Worm (Caenorhabditis elegans) whole organism, midembryonic: ENCODE data around the gene fbxa-2.

Source experiments
- T22C8.4 ChIP-seq: fragments of 200-800 bp; sonication (Bioruptor generic); IDR thresholded peaks from 2 replicates; pipeline ENCODE4 v1.3.6; 2022; ENCODE audit warnings: missing genetic modification characterization, missing compliant biosample characterization
- cog-1 ChIP-seq: sonication (generic microtip); optimal IDR thresholded peaks from 2 replicates; lab custom pipeline; 2016; ENCODE audit warnings: missing genetic modification characterization, missing compliant biosample characterization
- flt-1 ChIP-seq: fragments of 200-800 bp; sonication (Bioruptor generic); IDR thresholded peaks from 2 replicates; pipeline ENCODE4 v1.3.6; 2022; ENCODE audit warnings: missing genetic modification characterization, missing compliant biosample characterization
- klf-2 ChIP-seq: fragments of 200-800 bp; sonication (Bioruptor generic); conservative IDR thresholded peaks from 2 replicates; pipeline ENCODE4 v1.3.6; 2022; ENCODE audit warnings: missing genetic modification reagents, missing genetic modification characterization, missing compliant biosample characterization
- med-1 ChIP-seq: sonication (generic microtip); optimal IDR thresholded peaks from 2 replicates; lab custom pipeline; 2017; ENCODE audit warnings: missing genetic modification characterization, mild to moderate bottlenecking, missing compliant biosample characterization, antibody characterized with exemption, missing genetic modification reagents; ENCODE audit not compliant: insufficient read depth
- ref-1 ChIP-seq: fragments of 200-800 bp; sonication (Bioruptor generic); conservative IDR thresholded peaks from 2 replicates; pipeline ENCODE4 v1.3.6; 2022; ENCODE audit warnings: missing genetic modification reagents, missing genetic modification characterization, missing compliant biosample characterization
- tab-1 ChIP-seq: fragments of 200-800 bp; sonication (Bioruptor generic); IDR thresholded peaks from 2 replicates; pipeline ENCODE4 v1.3.6; 2022; ENCODE audit warnings: missing genetic modification characterization, missing compliant biosample characterization
- ztf-23 ChIP-seq: fragments of 200-800 bp; sonication (Bioruptor generic); IDR thresholded peaks from 2 replicates; pipeline ENCODE4 v1.3.6; 2022; ENCODE audit warnings: missing genetic modification reagents, missing genetic modification characterization, missing compliant biosample characterization
- ztf-29 ChIP-seq: fragments of 200-800 bp; sonication (Bioruptor generic); IDR thresholded peaks from 2 replicates; pipeline ENCODE4 v1.3.6; 2022; ENCODE audit warnings: missing genetic modification reagents, missing genetic modification characterization, missing compliant biosample characterization

fbxa-2 gene

ce11 chrV:16235647-16236046, 33.8 kb downstream of the fbxa-2 start, which contains the start of gene srh-98:
srh-98 (minus strand) TSS chrV:16235747.
- no peak for TF ChIP-seq ztf-23 (GFP tag; lab: Robert Waterston, UW)
- TF ChIP-seq tab-1 = no peak
- TF ChIP-seq cog-1 (tag; lab: Kevin White, UChicago) = no peak
- TF ChIP-seq med-1 (GFP tag; lab: Kevin White, UChicago) = no peak
- TF ChIP-seq ref-1 = no peak
- no peak for TF ChIP-seq ztf-29
- no peak for TF ChIP-seq klf-2 (GFP tag; lab: Robert Waterston, UW)

ce11 chrV:16235135-16235534, 34.3 kb downstream of the fbxa-2 start, which contains the start of gene F21H7.3:
F21H7.3 (minus strand) TSS chrV:16235235.
- TF ChIP-seq flt-1 (GFP tag; lab: Robert Waterston, UW) = no peak
- TF ChIP-seq cog-1 (tag; lab: Kevin White, UChicago) = no peak
- no peak for TF ChIP-seq ztf-23 (GFP tag; lab: Robert Waterston, UW)
- TF ChIP-seq med-1 (GFP tag; lab: Kevin White, UChicago) = no peak
- TF ChIP-seq ref-1 = no peak
- no peak for TF ChIP-seq tab-1
- no peak for TF ChIP-seq klf-2 (GFP tag; lab: Robert Waterston, UW)
- no peak for TF ChIP-seq ztf-29
- TF ChIP-seq T22C8.4 (GFP tag; lab: Robert Waterston, UW) = no peak

- no peak for TF ChIP-seq ztf-29
- TF ChIP-seq med-1 (GFP tag; lab: Kevin White, UChicago) = no peak
- TF ChIP-seq ref-1 = no peak
- TF ChIP-seq cog-1 (tag; lab: Kevin White, UChicago) = no peak
- no peak for TF ChIP-seq ztf-23 (GFP tag; lab: Robert Waterston, UW)
- no peak for TF ChIP-seq T22C8.4 (GFP tag; lab: Robert Waterston, UW)
- no peak for TF ChIP-seq flt-1 (GFP tag; lab: Robert Waterston, UW)
- TF ChIP-seq klf-2 (GFP tag; lab: Robert Waterston, UW) = no peak
- TF ChIP-seq tab-1 = no peak
Observed at ce11 chrV:16233624-16234023, 35.8 kb downstream of the fbxa-2 start, which contains the start of gene clec-233. clec-233 (plus strand) TSS chrV:16233924.

DNA sequence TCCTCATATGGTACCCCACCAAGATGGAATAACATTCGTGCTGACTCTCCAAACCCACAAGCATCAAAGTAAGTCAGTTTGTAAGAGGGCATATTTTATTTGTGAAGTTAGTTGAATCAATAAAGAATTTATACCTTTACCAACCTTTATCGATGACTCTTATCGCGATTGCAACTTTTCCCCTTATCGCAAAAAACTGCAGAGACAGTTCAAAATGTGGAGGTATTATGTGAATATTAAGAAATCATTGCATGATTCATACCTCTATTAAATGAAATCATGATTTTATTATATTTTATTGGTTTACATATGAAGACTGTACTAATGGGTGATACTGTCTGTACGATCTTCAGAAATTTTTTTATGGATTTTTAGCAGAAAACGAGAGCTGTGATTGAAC, 37.3 kb downstream of the fbxa-2 start, which contains the start of gene gst-22:
Gene gst-22 (minus strand): TSS at position 103 of the 400 bp plus-strand sequence.
- no peak for TF ChIP-seq flt-1 (GFP tag; lab: Robert Waterston, UW)
- no peak for TF ChIP-seq tab-1
- TF ChIP-seq ztf-23 (GFP tag; lab: Robert Waterston, UW) = no peak
- TF ChIP-seq ztf-29 = no peak
- no peak for TF ChIP-seq klf-2 (GFP tag; lab: Robert Waterston, UW)
- TF ChIP-seq med-1 (GFP tag; lab: Kevin White, UChicago) = no peak
- TF ChIP-seq ref-1 = no peak
- TF ChIP-seq cog-1 (tag; lab: Kevin White, UChicago) = no peak
- TF ChIP-seq T22C8.4 (GFP tag; lab: Robert Waterston, UW) = no peak

- TF ChIP-seq med-1 (GFP tag; lab: Kevin White, UChicago) (no peak), tab-1 (no peak), klf-2 (GFP tag; lab: Robert Waterston, UW) (no peak), cog-1 (tag; lab: Kevin White, UChicago) (no peak), ztf-23 (GFP tag; lab: Robert Waterston, UW) (no peak), ztf-29 (no peak), T22C8.4 (GFP tag; lab: Robert Waterston, UW) (no peak), flt-1 (GFP tag; lab: Robert Waterston, UW) (no peak), ref-1 (no peak)
Observed at ce11 chrV:16229896-16230295, 39.6 kb downstream of the fbxa-2 start, which contains the start of the genes F21H7.2 and F21H7.12. F21H7.2 (minus strand) TSS chrV:16229996. F21H7.12 (plus strand) TSS chrV:16230165.

ce11 chrV:16229439-16229838, 40.0 kb downstream of the fbxa-2 start:
- no peak for TF ChIP-seq cog-1 (tag; lab: Kevin White, UChicago)
- TF ChIP-seq tab-1 = no peak
- TF ChIP-seq flt-1 (GFP tag; lab: Robert Waterston, UW) = no peak
- TF ChIP-seq ztf-23 (GFP tag; lab: Robert Waterston, UW) = no peak
- no peak for TF ChIP-seq klf-2 (GFP tag; lab: Robert Waterston, UW)
- TF ChIP-seq T22C8.4 (GFP tag; lab: Robert Waterston, UW) = no peak

- no peak for TF ChIP-seq flt-1 (GFP tag; lab: Robert Waterston, UW)
- no peak for TF ChIP-seq ztf-23 (GFP tag; lab: Robert Waterston, UW)
- TF ChIP-seq ztf-29 = no peak
- TF ChIP-seq cog-1 (tag; lab: Kevin White, UChicago) = no peak
- no peak for TF ChIP-seq T22C8.4 (GFP tag; lab: Robert Waterston, UW)
- TF ChIP-seq med-1 (GFP tag; lab: Kevin White, UChicago) = no peak
- TF ChIP-seq klf-2 (GFP tag; lab: Robert Waterston, UW) = no peak
- no peak for TF ChIP-seq ref-1
- TF ChIP-seq tab-1 = no peak
Observed at ce11 chrV:16226581-16226980, 42.9 kb downstream of the fbxa-2 start, which contains the start of gene F11A5.13. F11A5.13 (minus strand) TSS chrV:16226681.

DNA sequence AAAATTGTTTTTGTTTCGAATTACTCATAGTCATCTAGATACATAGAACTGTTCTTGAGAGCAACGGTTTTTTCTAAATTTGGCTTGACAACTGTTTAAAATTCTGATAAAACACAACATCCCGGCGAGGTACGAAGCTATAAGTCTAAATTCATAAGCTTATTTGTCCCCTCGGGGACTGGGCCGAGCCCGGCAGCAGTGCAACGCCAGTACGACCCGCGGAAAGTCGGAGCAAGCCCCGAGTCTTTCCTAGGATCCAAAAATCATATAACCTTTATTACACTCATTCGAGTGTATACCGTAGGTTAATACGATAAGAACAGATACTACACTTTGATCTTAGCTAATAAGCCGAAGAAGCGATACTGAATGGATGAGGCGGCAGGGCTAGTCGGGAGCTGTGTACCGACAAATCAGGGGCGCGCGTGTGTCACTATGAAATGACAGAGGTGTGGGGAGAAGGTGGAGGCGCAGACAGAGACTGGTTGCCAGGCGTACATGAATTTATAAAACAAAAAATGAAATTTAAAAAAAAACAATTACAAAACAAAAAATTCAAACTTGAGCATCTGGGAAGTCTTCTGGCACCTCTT, 43.8 kb downstream of the fbxa-2 start:
- TF ChIP-seq med-1 (GFP tag; lab: Kevin White, UChicago) = no peak
- TF ChIP-seq klf-2 (GFP tag; lab: Robert Waterston, UW) = no peak
- no peak for TF ChIP-seq ztf-29
- TF ChIP-seq flt-1 (GFP tag; lab: Robert Waterston, UW) = no peak
- TF ChIP-seq cog-1 (tag; lab: Kevin White, UChicago) = no peak
- TF ChIP-seq tab-1 = no peak
- no peak for TF ChIP-seq ztf-23 (GFP tag; lab: Robert Waterston, UW)
- TF ChIP-seq T22C8.4 (GFP tag; lab: Robert Waterston, UW) = no peak
- no peak for TF ChIP-seq ref-1

DNA sequence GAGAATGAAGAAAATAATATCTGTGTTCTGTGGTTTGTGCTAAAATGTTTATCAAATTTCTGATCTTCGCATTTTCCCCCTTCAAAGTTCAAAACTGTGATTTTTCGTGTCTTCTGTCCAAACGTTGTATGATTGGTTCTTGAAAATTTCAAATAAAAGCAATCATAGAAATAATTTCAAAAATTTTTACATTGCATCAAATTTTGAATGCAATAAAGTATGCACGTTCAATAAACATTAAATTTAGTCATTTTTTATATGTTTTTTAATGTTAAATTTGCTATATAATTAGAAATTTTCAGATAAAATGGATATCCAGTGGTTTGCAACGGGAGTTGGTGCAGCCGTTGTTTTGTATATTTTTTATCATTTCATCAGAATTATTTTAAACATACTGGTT, 45.4 kb downstream of the fbxa-2 start, which contains the start of gene stdh-2:
Gene stdh-2 (plus strand): TSS at position 301 of the 400 bp plus-strand sequence.
- TF ChIP-seq ztf-23 (GFP tag; lab: Robert Waterston, UW) (no peak), cog-1 (tag; lab: Kevin White, UChicago) (no peak)
